Worm (Caenorhabditis elegans) whole organism, L1 larva: ENCODE measurements around the gene C23H3.2.

Experiments used
- C04F5.9 ChIP-seq: sonication (generic microtip); optimal IDR thresholded peaks from 2 replicates; lab custom pipeline; 2016; ENCODE audit warnings: missing genetic modification characterization, missing compliant biosample characterization
- C34B4.2 ChIP-seq: sonication (generic microtip); optimal IDR thresholded peaks from 2 replicates; lab custom pipeline; 2017; ENCODE audit warnings: mild to moderate bottlenecking, missing genetic modification characterization, missing compliant biosample characterization
- ama-1 ChIP-seq: fragments of 150-350 bp; optimal IDR thresholded peaks from 2 replicates; lab custom pipeline; 2014
- ceh-63 ChIP-seq: fragments of 200-800 bp; sonication (Bioruptor generic); optimal IDR thresholded peaks from 2 replicates; lab custom pipeline; 2018; ENCODE audit warnings: mild to moderate bottlenecking, missing genetic modification characterization, missing compliant biosample characterization
- ceh-82 ChIP-seq, 3 experiments: fragments of 150-350 bp in 1 of 3; sonication (generic microtip) in 2 of 3; optimal IDR thresholded peaks; 2 replicates each; lab custom pipeline; 2014 to 2017; ENCODE audit warnings: missing biosample characterization in 3 of 3, missing genetic modification characterization in 3 of 3
- ceh-88 ChIP-seq: fragments of 200-800 bp; sonication (Bioruptor generic); IDR thresholded peaks from 2 replicates; pipeline ENCODE4 v1.3.6; 2022; ENCODE audit warnings: missing genetic modification characterization, missing compliant biosample characterization
- ceh-90 ChIP-seq: sonication (generic microtip); optimal IDR thresholded peaks from 2 replicates; lab custom pipeline; 2016; ENCODE audit warnings: missing genetic modification characterization, missing compliant biosample characterization
- ces-1 ChIP-seq: fragments of 150-350 bp; optimal IDR thresholded peaks from 2 replicates; lab custom pipeline; 2014; ENCODE audit warnings: missing biosample characterization, missing genetic modification reagents, missing genetic modification characterization
- efl-1 ChIP-seq, 4 experiments: fragments of 150-350 bp; optimal IDR thresholded peaks in 3 of 4; peaks in 1 of 4; 1 replicate in 1 of 4; 2 replicates in 3 of 4; lab custom pipeline; 2014; ENCODE audit warnings: missing biosample characterization in 2 of 4, missing genetic modification characterization in 2 of 4, missing genetic modification reagents in 2 of 4
- efl-3 ChIP-seq: fragments of 200-800 bp; sonication (Bioruptor generic); optimal IDR thresholded peaks from 2 replicates; lab custom pipeline; 2018; ENCODE audit warnings: mild to moderate bottlenecking, missing genetic modification characterization, missing compliant biosample characterization
- egl-27 ChIP-seq, 2 experiments: fragments of 150-350 bp in 1 of 2; sonication (generic microtip); optimal IDR thresholded peaks; 3 replicates each; lab custom pipeline; 2017 to 2018; ENCODE audit warnings: missing biosample characterization in 2 of 2, missing genetic modification characterization in 2 of 2, missing genetic modification reagents in 2 of 2
- elt-2 ChIP-seq: sonication (generic microtip); optimal IDR thresholded peaks from 2 replicates; lab custom pipeline; 2016; ENCODE audit warnings: missing genetic modification characterization, mild to moderate bottlenecking, inconsistent platforms, missing compliant biosample characterization, missing genetic modification reagents
- elt-3 ChIP-seq, 6 experiments: fragments of 150-350 bp in 1 of 6; sonication (generic microtip); optimal IDR thresholded peaks; 2 replicates each; lab custom pipeline; 2017 to 2018; ENCODE audit warnings: missing biosample characterization in 6 of 6, missing genetic modification characterization in 6 of 6, inconsistent platforms in 1 of 6
- ets-5 ChIP-seq: fragments of 200-800 bp; sonication (Bioruptor generic); IDR thresholded peaks from 2 replicates; pipeline ENCODE4 v1.3.6; 2022; ENCODE audit warnings: missing genetic modification characterization, missing compliant biosample characterization
- fkh-10 ChIP-seq: sonication (generic microtip); optimal IDR thresholded peaks from 2 replicates; lab custom pipeline; 2017; ENCODE audit warnings: missing biosample characterization, missing genetic modification reagents, missing genetic modification characterization
- fkh-4 ChIP-seq: sonication (generic microtip); optimal IDR thresholded peaks from 2 replicates; lab custom pipeline; 2016; ENCODE audit warnings: missing compliant biosample characterization, missing genetic modification characterization, borderline replicate concordance
- fos-1 ChIP-seq: fragments of 150-350 bp; optimal IDR thresholded peaks from 2 replicates; lab custom pipeline; 2014; ENCODE audit warnings: missing biosample characterization, missing genetic modification characterization
- lin-15B ChIP-seq: fragments of 150-350 bp; sonication (generic microtip); optimal IDR thresholded peaks from 3 replicates; lab custom pipeline; 2014; ENCODE audit warnings: missing biosample characterization, missing genetic modification characterization
- lir-3 ChIP-seq: sonication (generic microtip); optimal IDR thresholded peaks from 2 replicates; lab custom pipeline; 2016; ENCODE audit warnings: mild to moderate bottlenecking, missing genetic modification characterization, moderate library complexity, missing compliant biosample characterization; ENCODE audit not compliant: poor library complexity
- lsy-2 ChIP-seq, 2 experiments: fragments of 150-350 bp; optimal IDR thresholded peaks; 2 replicates each; lab custom pipeline; 2014; ENCODE audit warnings: missing biosample characterization in 2 of 2, missing genetic modification characterization in 2 of 2
- mef-2 ChIP-seq: fragments of 150-350 bp; optimal IDR thresholded peaks from 2 replicates; lab custom pipeline; 2014; ENCODE audit warnings: missing biosample characterization, missing genetic modification characterization
- nhr-11 ChIP-seq: fragments of 150-350 bp; optimal IDR thresholded peaks from 2 replicates; lab custom pipeline; 2014; ENCODE audit warnings: missing biosample characterization, missing genetic modification characterization
- nhr-12 ChIP-seq: sonication (generic microtip); optimal IDR thresholded peaks from 2 replicates; lab custom pipeline; 2017; ENCODE audit warnings: missing biosample characterization, missing genetic modification characterization
- nhr-19 ChIP-seq: fragments of 200-800 bp; sonication (Bioruptor generic); conservative IDR thresholded peaks from 2 replicates; pipeline ENCODE4 v1.3.6; 2022; ENCODE audit warnings: missing genetic modification characterization, missing compliant biosample characterization
- nhr-237 ChIP-seq: fragments of 150-350 bp; optimal IDR thresholded peaks from 2 replicates; lab custom pipeline; 2014; ENCODE audit warnings: missing biosample characterization, missing genetic modification characterization
- nhr-28 ChIP-seq: fragments of 150-350 bp; optimal IDR thresholded peaks from 2 replicates; lab custom pipeline; 2014; ENCODE audit warnings: missing biosample characterization, missing genetic modification characterization
- nhr-71 ChIP-seq: sonication (generic microtip); optimal IDR thresholded peaks from 2 replicates; lab custom pipeline; 2016; ENCODE audit warnings: mild to moderate bottlenecking, missing genetic modification characterization, moderate library complexity, missing compliant biosample characterization
- nhr-76 ChIP-seq: sonication (generic microtip); optimal IDR thresholded peaks from 2 replicates; lab custom pipeline; 2017; ENCODE audit warnings: missing biosample characterization, missing genetic modification characterization
- nhr-77 ChIP-seq: fragments of 150-350 bp; optimal IDR thresholded peaks from 2 replicates; lab custom pipeline; 2014; ENCODE audit warnings: missing biosample characterization, missing genetic modification characterization
- pqm-1 ChIP-seq: sonication (generic microtip); optimal IDR thresholded peaks from 3 replicates; lab custom pipeline; 2017; ENCODE audit warnings: missing biosample characterization, missing genetic modification characterization
- rnt-1 ChIP-seq: sonication (generic microtip); optimal IDR thresholded peaks from 2 replicates; lab custom pipeline; 2016; ENCODE audit warnings: mild to moderate bottlenecking, missing genetic modification characterization, moderate library complexity, missing compliant biosample characterization
- skn-1 ChIP-seq: fragments of 150-350 bp; optimal IDR thresholded peaks from 2 replicates; lab custom pipeline; 2014; ENCODE audit warnings: missing biosample characterization, missing genetic modification characterization
- snpc-4 ChIP-seq: fragments of 150-350 bp; optimal IDR thresholded peaks from 2 replicates; lab custom pipeline; 2014; ENCODE audit warnings: missing biosample characterization, missing genetic modification characterization
- snu-23 ChIP-seq: sonication (generic microtip); optimal IDR thresholded peaks from 2 replicates; lab custom pipeline; 2016; ENCODE audit warnings: missing genetic modification characterization, missing compliant biosample characterization
- sptf-1 ChIP-seq: fragments of 150-350 bp; optimal IDR thresholded peaks from 2 replicates; lab custom pipeline; 2014; ENCODE audit warnings: missing biosample characterization, missing genetic modification characterization
- sup-37 ChIP-seq: fragments of 200-800 bp; sonication (Bioruptor generic); optimal IDR thresholded peaks from 2 replicates; lab custom pipeline; 2018; ENCODE audit warnings: mild to moderate bottlenecking, missing genetic modification characterization, missing compliant biosample characterization
- swsn-7 ChIP-seq: sonication (generic microtip); optimal IDR thresholded peaks from 2 replicates; lab custom pipeline; 2016; ENCODE audit warnings: missing genetic modification characterization, missing compliant biosample characterization
- tbx-2 ChIP-seq: sonication (generic microtip); optimal IDR thresholded peaks from 2 replicates; lab custom pipeline; 2016; ENCODE audit warnings: missing genetic modification characterization, missing compliant biosample characterization
- tlp-1 ChIP-seq: fragments of 150-350 bp; optimal IDR thresholded peaks from 2 replicates; lab custom pipeline; 2014; ENCODE audit warnings: missing biosample characterization, missing genetic modification characterization
- unc-130 ChIP-seq: fragments of 150-350 bp; optimal IDR thresholded peaks from 2 replicates; lab custom pipeline; 2017; ENCODE audit warnings: missing biosample characterization, missing genetic modification characterization, inconsistent platforms
- unc-30 ChIP-seq: sonication (generic microtip); optimal IDR thresholded peaks from 2 replicates; lab custom pipeline; 2017; ENCODE audit warnings: missing biosample characterization, missing genetic modification characterization
- unc-86 ChIP-seq: sonication (generic microtip); optimal IDR thresholded peaks from 2 replicates; lab custom pipeline; 2016; ENCODE audit warnings: missing genetic modification characterization, missing compliant biosample characterization
- unc-98 ChIP-seq: fragments of 200-800 bp; sonication (Bioruptor generic); IDR thresholded peaks from 2 replicates; pipeline ENCODE4 v1.3.6; 2022; ENCODE audit warnings: missing genetic modification characterization, missing compliant biosample characterization
- xbp-1 ChIP-seq: sonication (generic microtip); optimal IDR thresholded peaks from 2 replicates; lab custom pipeline; 2016; ENCODE audit warnings: missing genetic modification characterization, missing compliant biosample characterization
- zag-1 ChIP-seq: fragments of 150-350 bp; optimal IDR thresholded peaks from 2 replicates; lab custom pipeline; 2014; ENCODE audit warnings: missing biosample characterization, missing genetic modification characterization
- zip-4 ChIP-seq: fragments of 200-800 bp; sonication (Bioruptor generic); optimal IDR thresholded peaks from 2 replicates; lab custom pipeline; 2018; ENCODE audit warnings: mild to moderate bottlenecking, missing genetic modification characterization, moderate library complexity, missing compliant biosample characterization

Gene C23H3.2

ce11 chrII:61013-61412, at the start of gene C23H3.2:
Gene C23H3.2 (plus strand): TSS chrII:61313.
- TF ChIP-seq zip-4 (GFP tag; lab: Kevin White, UChicago) (no peak), unc-130 (tag; lab: Kevin White, UChicago) (no peak), tlp-1 (tag; lab: Kevin White, UChicago) (no peak), nhr-77 (tag; lab: Kevin White, UChicago) (no peak), lir-3 (tag; lab: Kevin White, UChicago) (no peak), efl-1 (optimal IDR thresholded peaks at IDR 0.05; lab: Kevin White, UChicago) (no peak), efl-1 (GFP tag; optimal IDR thresholded peaks at IDR 0.05 in 1 of 2; lab: Kevin White, UChicago) (no peak), swsn-7 (no peak), fkh-4 (tag; lab: Kevin White, UChicago) (no peak)

- TF ChIP-seq nhr-12: no peak
- TF ChIP-seq ceh-90 (tag; lab: Kevin White, UChicago): no peak
- no peak for TF ChIP-seq tbx-2 (tag; lab: Kevin White, UChicago)
- no peak for TF ChIP-seq ceh-63
- no peak for TF ChIP-seq sptf-1
- TF ChIP-seq xbp-1 (tag; lab: Kevin White, UChicago): no peak
- TF ChIP-seq C34B4.2 (tag; lab: Kevin White, UChicago): no peak
- TF ChIP-seq pqm-1 (tag; lab: Kevin White, UChicago): no peak
- TF ChIP-seq ets-5 (GFP tag; lab: Robert Waterston, UW): no peak
- TF ChIP-seq nhr-237 (tag; lab: Kevin White, UChicago): no peak
- TF ChIP-seq unc-30 (tag; lab: Kevin White, UChicago): no peak
- TF ChIP-seq ceh-88: no peak
- no peak for TF ChIP-seq C04F5.9 (tag; lab: Kevin White, UChicago)
- no peak for TF ChIP-seq elt-3 (tag; optimal IDR thresholded peaks at IDR 0.05; lab: Kevin White, UChicago)
- TF ChIP-seq snu-23 (GFP tag; lab: Kevin White, UChicago): no peak
These were observed 49.3 kb upstream of the C23H3.2 start, which contains the start of gene best-4 for ce11 chrII:11783-12182. Gene best-4 (minus strand): TSS chrII:11883.

ce11 chrII:12685-13084, 48.4 kb upstream of the C23H3.2 start, which contains the start of gene best-3:
Gene best-3 (plus strand): TSS chrII:12985.
- TF ChIP-seq nhr-71 (tag; lab: Kevin White, UChicago) (no peak), nhr-76 (no peak), fos-1 (tag; lab: Kevin White, UChicago) (no peak), snpc-4 (tag; lab: Kevin White, UChicago) (no peak), lin-15B (tag; lab: Kevin White, UChicago) (no peak), efl-1 (optimal IDR thresholded peaks at IDR 0.05; lab: Kevin White, UChicago) (no peak), efl-1 (GFP tag; optimal IDR thresholded peaks at IDR 0.05 in 1 of 2; lab: Kevin White, UChicago) (no peak), ces-1 (GFP tag; lab: Kevin White, UChicago) (no peak), snu-23 (GFP tag; lab: Kevin White, UChicago) (no peak)
- TF ChIP-seq, all 84 proteins: peak for 0

- no peak for TF ChIP-seq zip-4 (GFP tag; lab: Kevin White, UChicago)
- TF ChIP-seq sup-37 (GFP tag; lab: Kevin White, UChicago): no peak
- peak; percentile 64 for TF ChIP-seq rnt-1 (tag; lab: Kevin White, UChicago)
- TF ChIP-seq efl-3 (GFP tag; lab: Kevin White, UChicago): no peak
- peak; percentile 5 for TF ChIP-seq lin-15B (tag; lab: Kevin White, UChicago)
- peak; percentile 30 for TF ChIP-seq snpc-4 (tag; lab: Kevin White, UChicago)
- no peak; the same call in 1 of the 2 replicates for TF ChIP-seq ceh-88
- TF ChIP-seq elt-3 (tag; optimal IDR thresholded peaks at IDR 0.05; lab: Kevin White, UChicago): peak in 2 of 6 experiments; percentile 43 to 45
- TF ChIP-seq mef-2 (tag; lab: Kevin White, UChicago): no peak
- no peak for TF ChIP-seq nhr-28 (tag; lab: Kevin White, UChicago)
- TF ChIP-seq unc-98 (GFP tag; lab: Robert Waterston, UW): no peak
- no peak for TF ChIP-seq elt-2
- no peak for TF ChIP-seq C34B4.2 (tag; lab: Kevin White, UChicago)
- peak; percentile 23 for TF ChIP-seq fkh-10 (GFP tag; lab: Kevin White, UChicago)
- TF ChIP-seq lsy-2 (tag; optimal IDR thresholded peaks at IDR 0.05; lab: Kevin White, UChicago): peak; percentile 51 to 64
- no peak for TF ChIP-seq ama-1 (lab: Kevin White, UChicago)
- peak in 1 of 2 experiments; percentile 17 for TF ChIP-seq egl-27 (tag; optimal IDR thresholded peaks at IDR 0.05; lab: Kevin White, UChicago)
- no peak for TF ChIP-seq zag-1 (tag; lab: Kevin White, UChicago)
- TF ChIP-seq nhr-11 (tag; lab: Kevin White, UChicago): no peak
- peak; percentile 83 for TF ChIP-seq snu-23 (GFP tag; lab: Kevin White, UChicago)
- TF ChIP-seq swsn-7: peak; percentile 73
- peak; percentile 33; the same call in 1 of the 2 replicates for TF ChIP-seq nhr-19 (GFP tag; lab: Robert Waterston, UW)
- TF ChIP-seq skn-1 (tag; lab: Kevin White, UChicago): peak; percentile 59
- peak; percentile 59 for TF ChIP-seq unc-86 (tag; lab: Kevin White, UChicago)
- no peak for TF ChIP-seq pqm-1 (tag; lab: Kevin White, UChicago)
- peak; percentile 22 for TF ChIP-seq nhr-77 (tag; lab: Kevin White, UChicago)
- peak in 2 of 3 experiments; percentile 52 to 65 for TF ChIP-seq ceh-82 (tag; optimal IDR thresholded peaks at IDR 0.05; lab: Kevin White, UChicago)
- TF ChIP-seq C04F5.9 (tag; lab: Kevin White, UChicago): peak; percentile 43
These were observed 42.3 kb upstream of the C23H3.2 start for ce11 chrII:18787-19186.
